Fruit fly (Drosophila melanogaster): ENCODE data around the gene Rheb.

The Rheb gene

dm6 chr3R:5564775-5565190 is 3.9 kb upstream of the Rheb start, which contains the start of the genes CG14671 and CG12746 (continued):
- TF ChIP-seq CG8388 (GFP tag; optimal IDR thresholded peaks at IDR 0.05) (no peak), CG30020 (tag; optimal IDR thresholded peaks at IDR 0.05) (peak; percentile 28), Hsf (GFP tag; optimal IDR thresholded peaks at IDR 0.05) (no peak), Trl (optimal IDR thresholded peaks at IDR 0.05) (no peak), Trl (GFP tag; optimal IDR thresholded peaks at IDR 0.05) (no peak), row (GFP tag; IDR thresholded peaks at IDR 0.05) (0 out of 3 replicates have a peak, but pooled peaks have one; percentile 17), CG2129 (GFP tag; IDR thresholded peaks at IDR 0.05; ENCODE audit: partially characterized antibody) (no peak), CG34376 (GFP tag; optimal IDR thresholded peaks at IDR 0.05) (peak; percentile 31), CG8924 (tag; optimal IDR thresholded peaks at IDR 0.05) (no peak), pb (GFP tag; optimal IDR thresholded peaks at IDR 0.05) (no peak), phol (tag; optimal IDR thresholded peaks at IDR 0.05) (peak; percentile 22), trem (tag; optimal IDR thresholded peaks at IDR 0.05) (peak; percentile 99), CG6683 (GFP tag; optimal IDR thresholded peaks at IDR 0.05) (no peak), dm (GFP tag; optimal IDR thresholded peaks at IDR 0.05) (peak; percentile 19), Nf-YC (tag; optimal IDR thresholded peaks at IDR 0.05) (peak; percentile 66), CG3281 (GFP tag; optimal IDR thresholded peaks at IDR 0.05) (peak; percentile 99), org-1 (GFP tag; optimal IDR thresholded peaks at IDR 0.05) (no peak), Dad (GFP tag; optimal IDR thresholded peaks at IDR 0.05) (no peak), CG4617 (GFP tag; optimal IDR thresholded peaks at IDR 0.05; ENCODE audit: borderline replicate concordance) (peak; percentile 52), CG9215 (GFP tag; IDR thresholded peaks at IDR 0.05) (no peak), tx (GFP tag; optimal IDR thresholded peaks at IDR 0.05) (peak; percentile 14), CG11696 (GFP tag; IDR thresholded peaks at IDR 0.05) (no peak), ro (GFP tag; IDR thresholded peaks at IDR 0.05) (no peak), Kr (GFP tag; optimal IDR thresholded peaks at IDR 0.05) (no peak), Pdp1 (GFP tag; optimal IDR thresholded peaks at IDR 0.05) (peak in 1 of 2 experiments; percentile 18), lilli (GFP tag; optimal IDR thresholded peaks at IDR 0.05) (no peak), sug (tag; optimal IDR thresholded peaks at IDR 0.05) (peak; percentile 37), slbo (GFP tag; IDR thresholded peaks at IDR 0.05) (no peak), CG17186 (GFP tag; optimal IDR thresholded peaks at IDR 0.05) (peak; percentile 26), ab (GFP tag; optimal IDR thresholded peaks at IDR 0.05) (no peak), CG3838 (GFP tag; optimal IDR thresholded peaks at IDR 0.05) (no peak), knrl (GFP tag; IDR thresholded peaks at IDR 0.05; ENCODE audit: partially characterized antibody) (0 out of 3 replicates have a peak, but pooled peaks have one; percentile 9), CG1792 (GFP tag; optimal IDR thresholded peaks at IDR 0.05) (no peak), Dp (GFP tag; optimal IDR thresholded peaks at IDR 0.05) (peak; percentile 60), CG14710 (tag; optimal IDR thresholded peaks at IDR 0.05) (peak; percentile 18), CG42726 (GFP tag; IDR thresholded peaks at IDR 0.05; ENCODE audit: partially characterized antibody) (no peak), da (GFP tag; optimal IDR thresholded peaks at IDR 0.05) (no peak), CG11093 (GFP tag; IDR thresholded peaks at IDR 0.05) (no peak), CkIIα-i1 (GFP tag; IDR thresholded peaks at IDR 0.05) (no peak), CG13424 (tag; optimal IDR thresholded peaks at IDR 0.05) (no peak), HLH54F (GFP tag; optimal IDR thresholded peaks at IDR 0.05) (no peak), YL-1 (GFP tag; optimal IDR thresholded peaks at IDR 0.05) (peak; percentile 38), CG1647 (GFP tag; optimal IDR thresholded peaks at IDR 0.05) (no peak), CG2712 (tag; optimal IDR thresholded peaks at IDR 0.05) (peak; percentile 39), CrebB (tag; optimal IDR thresholded peaks at IDR 0.05) (peak; percentile 26), CG1602 (GFP tag; optimal IDR thresholded peaks at IDR 0.05) (no peak), Neu2 (GFP tag; optimal IDR thresholded peaks at IDR 0.05; ENCODE audit: borderline replicate concordance) (no peak), cas (GFP tag; IDR thresholded peaks at IDR 0.05) (no peak), CG10274 (GFP tag; optimal IDR thresholded peaks at IDR 0.05) (no peak), CG5180 (GFP tag; optimal IDR thresholded peaks at IDR 0.05) (no peak), ssp (GFP tag; IDR thresholded peaks at IDR 0.05) (no peak), Lim3 (GFP tag; IDR thresholded peaks at IDR 0.05) (no peak)
